Worm (Caenorhabditis elegans): ENCODE measurements around the gene C24A8.5.

Gene C24A8.5

DNA sequence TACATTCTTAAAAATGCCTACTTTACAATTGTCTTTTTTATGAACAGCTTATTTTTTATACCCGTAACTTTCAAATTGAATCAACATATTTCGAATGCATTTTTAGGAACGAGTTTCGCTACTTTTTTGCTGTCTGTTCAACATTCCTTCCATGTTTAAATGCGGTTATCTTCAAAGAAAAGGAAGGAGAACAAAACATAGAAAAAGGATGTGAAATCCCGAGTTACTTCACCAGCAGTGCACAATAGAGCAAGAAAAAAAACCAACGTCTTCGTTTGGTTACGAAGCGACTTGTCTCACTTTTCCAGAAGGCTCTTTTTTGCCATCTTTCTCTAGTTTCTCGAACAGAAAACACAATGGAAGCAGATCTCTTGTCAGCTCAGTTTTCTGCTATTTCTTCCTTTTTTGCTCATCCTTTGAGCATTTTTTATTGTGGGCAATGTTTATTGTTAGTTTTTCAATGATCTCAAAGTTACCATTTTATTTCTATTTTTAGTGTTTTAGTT is 43.0 kb downstream of the C24A8.5 start, which contains the start of gene cka-2:
TSS of gene cka-2 (plus strand) at position 456 of the 506 bp plus-strand sequence.
- TF ChIP-seq gei-17 (GFP tag; optimal IDR thresholded peaks at IDR 0.05) (no peak), B0261.1 (tag; optimal IDR thresholded peaks at IDR 0.05) (no peak), ceh-91 (GFP tag; IDR thresholded peaks at IDR 0.05) (no peak), hsf-1 (GFP tag; IDR thresholded peaks at IDR 0.05) (no peak), rpc-1 (optimal IDR thresholded peaks at IDR 0.05) (no peak), rpc-1 (tag; optimal IDR thresholded peaks at IDR 0.05) (no peak), F10E7.11 (tag; optimal IDR thresholded peaks at IDR 0.05) (no peak), Y53G8AR.9 (GFP tag; conservative IDR thresholded peaks at IDR 0.05) (no peak), him-1 (tag; optimal IDR thresholded peaks at IDR 0.05) (no peak), F55B11.4 (tag; optimal IDR thresholded peaks at IDR 0.05; ENCODE audit: borderline replicate concordance, insufficient read depth) (no peak), nfya-2 (GFP tag; IDR thresholded peaks at IDR 0.05) (no peak), nhr-80 (tag; optimal IDR thresholded peaks at IDR 0.05) (no peak), ceh-58 (GFP tag; IDR thresholded peaks at IDR 0.05) (no peak), ztf-18 (tag; optimal IDR thresholded peaks at IDR 0.05) (no peak)

DNA sequence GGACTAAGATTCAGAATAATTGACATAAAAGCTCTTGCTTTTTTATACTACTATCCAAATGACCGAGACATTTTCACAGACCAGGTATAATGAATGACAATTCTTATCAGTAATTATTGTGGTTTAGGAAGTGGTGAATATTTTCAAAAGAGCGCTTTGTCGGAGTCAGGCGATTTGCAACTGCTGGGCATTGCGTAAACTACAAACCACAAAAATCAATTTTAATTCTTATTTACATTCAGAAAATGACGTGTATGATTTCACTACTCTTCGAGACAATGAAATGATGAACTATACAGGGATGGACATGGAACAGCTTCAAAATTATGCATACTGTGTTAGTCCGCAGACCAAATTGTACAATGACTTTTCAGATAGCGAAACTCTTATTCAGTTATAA is 44.2 kb downstream of the C24A8.5 start:
- TF ChIP-seq nhr-80 (tag; optimal IDR thresholded peaks at IDR 0.05) = peak; percentile 65
- no peak for TF ChIP-seq ceh-27 (GFP tag; optimal IDR thresholded peaks at IDR 0.05)

DNA sequence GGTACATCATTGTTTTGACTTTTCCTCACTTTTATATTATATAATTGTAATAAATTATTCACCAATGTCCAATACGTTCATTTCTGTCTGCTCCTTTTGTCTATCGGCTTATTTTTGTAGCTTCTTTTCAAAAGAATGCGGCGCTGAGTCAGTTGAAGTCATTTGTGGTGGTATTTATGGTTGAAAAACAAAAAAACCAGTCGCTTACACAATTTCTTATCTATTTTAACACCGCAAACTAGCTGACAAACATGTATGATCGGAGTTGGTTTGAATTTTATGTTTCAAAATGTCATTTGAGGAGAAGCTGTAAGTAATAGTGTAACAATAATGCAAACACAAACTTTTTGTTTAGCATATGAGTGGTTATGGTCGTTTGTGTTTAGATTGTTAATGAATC is 44.7 kb downstream of the C24A8.5 start, which contains the start of gene ets-10:
TSS of gene ets-10 (plus strand) at position 201 of the 400 bp plus-strand sequence.
- no peak for TF ChIP-seq ccch-3 (GFP tag; optimal IDR thresholded peaks at IDR 0.05)
- no peak for TF ChIP-seq nfya-1 (tag; optimal IDR thresholded peaks at IDR 0.05; ENCODE audit: borderline replicate concordance, insufficient read depth)
- TF ChIP-seq dpl-1 (GFP tag; optimal IDR thresholded peaks at IDR 0.05) = no peak
- no peak for TF ChIP-seq Y53G8AR.9 (GFP tag; conservative IDR thresholded peaks at IDR 0.05)
- no peak for TF ChIP-seq F23B12.7 (tag; optimal IDR thresholded peaks at IDR 0.05; ENCODE audit: insufficient read depth)
- no peak for TF ChIP-seq athp-1 (tag; optimal IDR thresholded peaks at IDR 0.05)
- no peak for TF ChIP-seq mes-4 (tag; optimal IDR thresholded peaks at IDR 0.05)
- TF ChIP-seq C06A6.2 (GFP tag; conservative IDR thresholded peaks at IDR 0.05) = no peak
- no peak for TF ChIP-seq hrde-1 (tag; optimal IDR thresholded peaks at IDR 0.05; ENCODE audit: borderline replicate concordance)
- TF ChIP-seq nhr-120 (GFP tag; IDR thresholded peaks at IDR 0.05) = no peak
- TF ChIP-seq lin-35 (GFP tag; optimal IDR thresholded peaks at IDR 0.05) = no peak
- TF ChIP-seq xnd-1 (tag; optimal IDR thresholded peaks at IDR 0.05) = no peak
- TF ChIP-seq let-607 (tag; optimal IDR thresholded peaks at IDR 0.05) = no peak
- TF ChIP-seq F55B11.4 (tag; optimal IDR thresholded peaks at IDR 0.05; ENCODE audit: borderline replicate concordance, insufficient read depth) = no peak
- no peak for TF ChIP-seq C17E4.6 (GFP tag; IDR thresholded peaks at IDR 0.05)
- no peak for TF ChIP-seq F57C9.4 (tag; optimal IDR thresholded peaks at IDR 0.05)
- no peak for TF ChIP-seq D2030.7 (GFP tag; IDR thresholded peaks at IDR 0.05)
- TF ChIP-seq dpff-1 (tag; optimal IDR thresholded peaks at IDR 0.05) = no peak

DNA sequence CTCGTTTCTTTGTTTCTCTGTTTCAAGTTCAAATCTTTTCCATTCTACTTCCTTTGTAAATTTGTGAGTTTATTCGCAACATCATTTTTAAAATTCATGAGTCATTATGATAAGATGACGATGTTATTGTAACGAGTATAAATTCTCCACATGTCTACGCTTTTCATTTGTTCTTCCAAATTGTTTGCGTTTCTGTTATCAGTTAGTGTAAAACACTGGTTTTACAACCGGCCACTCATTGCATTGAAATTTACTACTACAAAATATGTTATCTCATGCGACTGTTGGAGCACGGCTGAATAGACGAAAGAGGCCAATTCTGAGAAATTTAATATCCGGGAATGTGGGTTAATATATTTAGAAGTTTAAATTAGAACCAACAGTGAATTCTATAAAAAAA is 46.3 kb downstream of the C24A8.5 start, which contains the start of gene C52B9.19:
TSS of gene C52B9.19 (plus strand) at position 176 of the 400 bp plus-strand sequence.
- TF ChIP-seq lin-35 (GFP tag; optimal IDR thresholded peaks at IDR 0.05) (no peak), nhr-120 (GFP tag; IDR thresholded peaks at IDR 0.05) (no peak), ets-4 (GFP tag; optimal IDR thresholded peaks at IDR 0.05) (no peak), ceh-27 (GFP tag; optimal IDR thresholded peaks at IDR 0.05) (no peak), rcor-1 (GFP tag; IDR thresholded peaks at IDR 0.05) (no peak), hrde-1 (tag; optimal IDR thresholded peaks at IDR 0.05; ENCODE audit: borderline replicate concordance) (no peak), fkh-3 (tag; optimal IDR thresholded peaks at IDR 0.05) (no peak), repo-1 (tag; optimal IDR thresholded peaks at IDR 0.05) (no peak), K12H6.12 (tag; optimal IDR thresholded peaks at IDR 0.05) (no peak), bed-2 (GFP tag; IDR thresholded peaks at IDR 0.05) (no peak), xnd-1 (tag; optimal IDR thresholded peaks at IDR 0.05) (no peak)

Data from whole organism, young adult.